Worm (Caenorhabditis elegans): ENCODE measurements around the gene C17H11.1.

DNA sequence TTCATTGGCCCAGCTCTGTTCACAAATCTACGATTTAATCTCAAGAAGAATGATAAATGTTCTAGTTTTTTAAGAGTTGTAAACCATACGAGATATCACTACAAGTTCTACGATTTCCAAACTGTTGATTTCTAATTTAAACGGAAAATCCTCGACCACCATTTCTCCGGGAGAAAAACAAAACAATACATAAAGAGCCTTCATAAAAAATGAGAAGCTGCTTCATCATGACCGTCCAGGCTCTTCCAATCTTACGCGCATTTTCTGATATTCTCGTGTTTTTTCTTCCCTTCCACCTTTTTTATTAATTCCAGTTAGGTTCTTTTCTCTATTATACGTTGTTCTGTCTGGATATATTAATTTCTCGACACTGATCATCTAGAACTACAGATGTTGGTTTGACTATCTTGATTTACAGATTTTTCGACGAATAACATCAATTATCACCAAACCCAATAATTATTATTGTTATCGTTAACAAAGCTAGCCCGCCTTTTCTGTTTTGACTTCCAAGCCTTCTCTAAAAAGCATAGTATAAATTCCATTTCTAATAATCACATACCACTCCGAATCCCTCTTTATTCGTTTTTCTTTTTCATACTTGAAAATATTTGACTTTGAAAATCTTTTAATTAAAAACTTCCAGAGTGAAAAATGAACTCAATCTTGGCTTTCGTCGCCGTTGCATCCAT, 40.9 kb downstream of the C17H11.1 start, which contains the start of gene C47D2.1:
- TF ChIP-seq unc-39 (tag; optimal IDR thresholded peaks at IDR 0.05) (no peak), skn-1 (tag; optimal IDR thresholded peaks at IDR 0.05) (no peak)

Measured in whole organism, L2 larva.